Worm (Caenorhabditis elegans) whole organism, young adult: ENCODE data around the gene popl-1.

ENCODE experiments used
- B0019.2 ChIP-seq: fragments of 200-800 bp; sonication (Bioruptor generic); conservative IDR thresholded peaks from 2 replicates; pipeline ENCODE4 v1.3.6; 2022; ENCODE audit warnings: missing genetic modification reagents, missing genetic modification characterization, missing compliant biosample characterization
- D2030.7 ChIP-seq: fragments of 200-800 bp; sonication (Bioruptor generic); IDR thresholded peaks from 2 replicates; pipeline ENCODE4 v1.3.6; 2022; ENCODE audit warnings: missing genetic modification reagents, missing genetic modification characterization, missing compliant biosample characterization
- F52B5.7 ChIP-seq: sonication (generic microtip); optimal IDR thresholded peaks from 2 replicates; lab custom pipeline; 2016; ENCODE audit warnings: mild to moderate bottlenecking, missing genetic modification characterization, missing compliant biosample characterization
- F57A8.1 ChIP-seq: fragments of 200-800 bp; sonication (Bioruptor generic); optimal IDR thresholded peaks from 2 replicates; lab custom pipeline; 2018; ENCODE audit warnings: mild to moderate bottlenecking, missing genetic modification characterization, moderate library complexity, missing compliant biosample characterization
- bed-1 ChIP-seq: fragments of 200-800 bp; sonication (Bioruptor generic); IDR thresholded peaks from 2 replicates; pipeline ENCODE4 v1.3.6; 2022; ENCODE audit warnings: missing genetic modification reagents, missing genetic modification characterization, missing compliant biosample characterization
- bed-2 ChIP-seq: fragments of 200-800 bp; sonication (Bioruptor generic); IDR thresholded peaks from 2 replicates; pipeline ENCODE4 v1.3.6; 2022; ENCODE audit warnings: missing genetic modification reagents, missing genetic modification characterization, missing compliant biosample characterization
- ccch-3 ChIP-seq: fragments of 200-800 bp; sonication (Bioruptor generic); optimal IDR thresholded peaks from 2 replicates; lab custom pipeline; 2018; ENCODE audit warnings: mild to moderate bottlenecking, missing genetic modification characterization, missing compliant biosample characterization
- ceh-58 ChIP-seq: fragments of 200-800 bp; sonication (Bioruptor generic); IDR thresholded peaks from 2 replicates; pipeline ENCODE4 v1.3.6; 2022; ENCODE audit warnings: missing genetic modification characterization, missing compliant biosample characterization
- gei-17 ChIP-seq: fragments of 200-800 bp; sonication (Bioruptor generic); optimal IDR thresholded peaks from 2 replicates; lab custom pipeline; 2018; ENCODE audit warnings: mild to moderate bottlenecking, missing genetic modification characterization, missing compliant biosample characterization
- him-1 ChIP-seq: sonication (generic microtip); optimal IDR thresholded peaks from 2 replicates; lab custom pipeline; 2016; ENCODE audit warnings: missing genotype, missing genetic modification reagents, missing genetic modification characterization, missing compliant biosample characterization
- lin-35 ChIP-seq, 3 experiments: fragments of 150-350 bp in 2 of 3; sonication (generic microtip) in 1 of 3; optimal IDR thresholded peaks; 2 replicates each; lab custom pipeline; 2014 to 2018; ENCODE audit warnings: missing biosample characterization in 3 of 3, missing genetic modification characterization in 3 of 3, missing genetic modification reagents in 3 of 3
- mxl-1 ChIP-seq: sonication (generic microtip); optimal IDR thresholded peaks from 2 replicates; lab custom pipeline; 2016; ENCODE audit warnings: missing genetic modification characterization, missing compliant biosample characterization
- snpc-4 ChIP-seq, 5 experiments: fragments of 150-350 bp in 1 of 5; sonication (generic microtip) in 4 of 5; optimal IDR thresholded peaks; 2 replicates each; lab custom pipeline; 2014 to 2018; ENCODE audit warnings: missing genetic modification characterization in 5 of 5, missing biosample characterization in 3 of 5, antibody characterized with exemption in 2 of 5, mild to moderate bottlenecking in 2 of 5, missing compliant biosample characterization in 2 of 5, missing genotype in 2 of 5, moderate library complexity in 2 of 5, missing genetic modification reagents in 1 of 5
- xnd-1 ChIP-seq: sonication (generic microtip); optimal IDR thresholded peaks from 2 replicates; lab custom pipeline; 2016; ENCODE audit warnings: missing genotype, missing genetic modification reagents, missing genetic modification characterization, missing compliant biosample characterization

- TF ChIP-seq F52B5.7 (tag; lab: Kevin White, UChicago): no peak
- TF ChIP-seq ccch-3: no peak
- no peak for TF ChIP-seq gei-17 (GFP tag; lab: Kevin White, UChicago)
- TF ChIP-seq F57A8.1 (GFP tag; lab: Kevin White, UChicago): no peak
- TF ChIP-seq bed-2 (GFP tag; lab: Robert Waterston, UW): no peak
- no peak for TF ChIP-seq D2030.7
- TF ChIP-seq lin-35 (GFP tag; optimal IDR thresholded peaks at IDR 0.05; lab: Kevin White, UChicago): no peak
- TF ChIP-seq him-1: no peak
- no peak for TF ChIP-seq mxl-1 (tag; lab: Kevin White, UChicago)
- no peak for TF ChIP-seq B0019.2
- TF ChIP-seq xnd-1: no peak
- no peak for TF ChIP-seq ceh-58 (GFP tag; lab: Robert Waterston, UW)
- no peak for TF ChIP-seq snpc-4 (GFP tag; optimal IDR thresholded peaks at IDR 0.05; lab: Kevin White, UChicago)
- TF ChIP-seq snpc-4 (tag; optimal IDR thresholded peaks at IDR 0.05; lab: Kevin White, UChicago): no peak
- no peak for TF ChIP-seq bed-1
Observed at ce11 chrIII:6402346-6402745, 28.4 kb downstream of the popl-1 start.
